Worm (Caenorhabditis elegans): ENCODE measurements around the gene T23F11.11.

- TF ChIP-seq him-1 (tag; optimal IDR thresholded peaks at IDR 0.05) (no peak), dao-5 (tag; optimal IDR thresholded peaks at IDR 0.05) (no peak), W03F9.2 (tag; optimal IDR thresholded peaks at IDR 0.05) (no peak)
Observed at ce11 chrIII:4622375-4623130, 48.8 kb downstream of the T23F11.11 start, which contains the start of gene lron-5.

Measured in whole organism, L4/young adult.